Worm (Caenorhabditis elegans) whole organism, L3 larva: ENCODE measurements around the gene nhr-196.

Experiments used
- R02D3.7 ChIP-seq: fragments of 150-350 bp; optimal IDR thresholded peaks from 2 replicates; lab custom pipeline; 2014; ENCODE audit warnings: missing biosample characterization, missing genetic modification characterization
- ama-1 ChIP-seq: fragments of 150-350 bp; optimal IDR thresholded peaks from 2 replicates; lab custom pipeline; 2018
- ceh-82 ChIP-seq: fragments of 150-350 bp; optimal IDR thresholded peaks from 2 replicates; lab custom pipeline; 2014; ENCODE audit warnings: missing biosample characterization, missing genetic modification characterization
- ceh-9 ChIP-seq: sonication (generic microtip); optimal IDR thresholded peaks from 2 replicates; lab custom pipeline; 2018; ENCODE audit warnings: missing biosample characterization, missing genetic modification characterization
- elt-2 ChIP-seq: sonication (generic microtip); optimal IDR thresholded peaks from 2 replicates; lab custom pipeline; 2016; ENCODE audit warnings: missing genetic modification reagents, mild to moderate bottlenecking, missing genetic modification characterization, missing compliant biosample characterization
- fkh-10 ChIP-seq: sonication (generic microtip); optimal IDR thresholded peaks from 2 replicates; lab custom pipeline; 2017; ENCODE audit warnings: missing biosample characterization, missing genetic modification reagents, missing genetic modification characterization
- hmg-11 ChIP-seq: sonication (generic microtip); optimal IDR thresholded peaks from 2 replicates; lab custom pipeline; 2016; ENCODE audit warnings: missing genetic modification characterization, missing compliant biosample characterization
- lin-39 ChIP-seq: fragments of 150-350 bp; optimal IDR thresholded peaks from 2 replicates; lab custom pipeline; 2018; ENCODE audit warnings: missing biosample characterization, missing genetic modification reagents, missing genetic modification characterization
- mdl-1 ChIP-seq: fragments of 150-350 bp; optimal IDR thresholded peaks from 2 replicates; lab custom pipeline; 2014; ENCODE audit warnings: missing biosample characterization, missing genetic modification characterization
- nhr-237 ChIP-seq: fragments of 150-350 bp; optimal IDR thresholded peaks from 2 replicates; lab custom pipeline; 2014; ENCODE audit warnings: missing biosample characterization, missing genetic modification characterization
- nhr-28 ChIP-seq: fragments of 150-350 bp; optimal IDR thresholded peaks from 2 replicates; lab custom pipeline; 2014; ENCODE audit warnings: missing biosample characterization, missing genetic modification characterization
- nhr-76 ChIP-seq: fragments of 150-350 bp; sonication (generic microtip); optimal IDR thresholded peaks from 5 replicates; lab custom pipeline; 2014; ENCODE audit warnings: missing biosample characterization, missing genetic modification characterization
- pha-4 ChIP-seq: fragments of 150-350 bp; optimal IDR thresholded peaks from 2 replicates; lab custom pipeline; 2014; ENCODE audit warnings: missing biosample characterization, missing genetic modification reagents, missing genetic modification characterization
- zag-1 ChIP-seq: fragments of 150-350 bp; optimal IDR thresholded peaks from 2 replicates; lab custom pipeline; 2014; ENCODE audit warnings: missing biosample characterization, missing genetic modification characterization

ce11 chrV:15674899-15675298 lies 10.6 kb upstream of the nhr-196 start:
- no peak for TF ChIP-seq ama-1 (lab: Kevin White, UChicago)
- TF ChIP-seq ceh-82 = no peak
- TF ChIP-seq hmg-11 = no peak
- TF ChIP-seq fkh-10 = no peak
- no peak for TF ChIP-seq zag-1 (tag; lab: Kevin White, UChicago)
- TF ChIP-seq nhr-237 (tag; lab: Kevin White, UChicago) = no peak
- no peak for TF ChIP-seq ceh-9 (tag; lab: Kevin White, UChicago)
- no peak for TF ChIP-seq elt-2 (tag; lab: Kevin White, UChicago)
- TF ChIP-seq mdl-1 (tag; lab: Kevin White, UChicago) = no peak
- TF ChIP-seq pha-4 (tag; lab: Kevin White, UChicago) = no peak
- no peak for TF ChIP-seq lin-39 (tag; lab: Kevin White, UChicago)
- TF ChIP-seq R02D3.7 (tag; lab: Kevin White, UChicago) = no peak
- TF ChIP-seq nhr-28 = no peak
- no peak for TF ChIP-seq nhr-76
